Fruit fly (Drosophila melanogaster) whole organism, pupa: ENCODE results near the gene CG46042.

ENCODE experiments used
- CG12605 ChIP-seq: fragments of 200-800 bp; sonication (Bioruptor generic); IDR thresholded peaks from 2 replicates; pipeline ENCODE4 v1.3.6; 2022; ENCODE audit warnings: missing biosample characterization, missing genetic modification characterization
- CG13204 ChIP-seq: fragments of 200-800 bp; sonication (Bioruptor generic); optimal IDR thresholded peaks from 2 replicates; lab custom pipeline; 2018; ENCODE audit warnings: missing biosample characterization, mild to moderate bottlenecking, missing genetic modification characterization, moderate library complexity
- CG14655 ChIP-seq: fragments of 200-800 bp; sonication (Bioruptor generic); optimal IDR thresholded peaks from 3 replicates; lab custom pipeline; 2017; ENCODE audit warnings: mild to moderate bottlenecking, missing biosample characterization, missing genetic modification reagents, missing genetic modification characterization
- CG15710 ChIP-seq: fragments of 200-800 bp; sonication (Bioruptor generic); optimal IDR thresholded peaks from 2 replicates; lab custom pipeline; 2018; ENCODE audit warnings: missing biosample characterization, mild to moderate bottlenecking, missing genetic modification characterization, moderate library complexity
- CG17806 ChIP-seq: fragments of 200-800 bp; sonication (Bioruptor generic); optimal IDR thresholded peaks from 2 replicates; lab custom pipeline; 2018; ENCODE audit warnings: missing biosample characterization, mild to moderate bottlenecking, missing genetic modification characterization, moderate library complexity
- CG34367 ChIP-seq: fragments of 200-800 bp; sonication (Bioruptor generic); optimal IDR thresholded peaks from 2 replicates; lab custom pipeline; 2018; ENCODE audit warnings: missing biosample characterization, mild to moderate bottlenecking, missing genetic modification characterization
- CG8301 ChIP-seq: fragments of 200-800 bp; sonication (Bioruptor generic); optimal IDR thresholded peaks from 2 replicates; lab custom pipeline; 2018; ENCODE audit warnings: missing biosample characterization, mild to moderate bottlenecking, missing genetic modification characterization
- EcR ChIP-seq: fragments of 200-800 bp; sonication (Bioruptor generic); optimal IDR thresholded peaks from 3 replicates; lab custom pipeline; 2019; ENCODE audit warnings: missing biosample characterization, missing genetic modification characterization, mild to moderate bottlenecking, moderate library complexity, missing genetic modification reagents
- Ets98B ChIP-seq: fragments of 200-800 bp; sonication (Bioruptor generic); IDR thresholded peaks from 2 replicates; pipeline ENCODE4 v1.3.6; 2022; ENCODE audit warnings: missing biosample characterization, missing genetic modification characterization
- Pif1A ChIP-seq: fragments of 200-800 bp; sonication (Bioruptor generic); optimal IDR thresholded peaks from 3 replicates; lab custom pipeline; 2016; ENCODE audit warnings: missing biosample characterization, missing genetic modification characterization
- fd96Ca ChIP-seq: fragments of 200-800 bp; sonication (Bioruptor generic); IDR thresholded peaks from 3 replicates; pipeline ENCODE4 v1.3.6; 2022; ENCODE audit warnings: missing biosample characterization, missing genetic modification characterization
- gl ChIP-seq: fragments of 200-800 bp; sonication (Bioruptor generic); optimal IDR thresholded peaks from 2 replicates; lab custom pipeline; 2018; ENCODE audit warnings: missing biosample characterization, mild to moderate bottlenecking, missing genetic modification characterization
- rn ChIP-seq: fragments of 200-800 bp; sonication (Bioruptor generic); IDR thresholded peaks from 2 replicates; pipeline ENCODE4 v1.3.6; 2022; ENCODE audit warnings: missing biosample characterization, missing genetic modification characterization

dm6 chr3R:19924331-19924730, 17.9 kb downstream of the CG46042 start:
- TF ChIP-seq fd96Ca (GFP tag; lab: Robert Waterston, UW) (no peak), CG8301 (tag; lab: Kevin White, UChicago) (no peak), CG13204 (GFP tag; lab: Kevin White, UChicago) (no peak), CG12605 (GFP tag; lab: Robert Waterston, UW) (no peak), EcR (GFP tag; lab: Kevin White, UChicago) (no peak), CG34367 (tag; lab: Kevin White, UChicago) (peak; percentile 41), Pif1A (GFP tag; lab: Kevin White, UChicago) (peak; percentile 83), gl (tag; lab: Kevin White, UChicago) (peak; percentile 63), CG15710 (no peak), Ets98B (GFP tag; lab: Robert Waterston, UW) (no peak), rn (GFP tag; lab: Robert Waterston, UW) (no peak), CG17806 (tag; lab: Kevin White, UChicago) (no peak), CG14655 (GFP tag; lab: Kevin White, UChicago) (no peak)
